Worm (Caenorhabditis elegans): ENCODE results near the gene nucb-1.

nucb-1 gene

DNA sequence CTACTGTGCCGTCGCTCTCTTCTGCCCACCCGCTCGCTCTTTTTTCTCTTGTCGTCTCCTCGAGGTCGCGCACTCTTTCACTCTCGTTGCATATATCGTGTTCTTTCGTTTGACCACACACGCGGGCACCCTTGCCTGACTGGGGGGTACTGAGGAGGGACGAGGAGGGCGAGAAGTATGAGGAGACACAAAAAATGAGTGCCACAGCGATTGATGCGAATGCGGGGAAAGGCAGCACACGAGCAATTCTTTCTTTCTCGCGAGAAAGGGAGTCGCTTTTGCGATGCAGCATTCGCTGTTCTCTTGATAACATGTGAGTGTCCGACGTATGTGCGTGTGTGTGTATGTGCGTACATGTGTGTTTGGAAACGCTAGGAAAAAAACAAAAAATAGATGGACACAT is 9.0 kb upstream of the nucb-1 start (continued):
- TF ChIP-seq ztf-1 (GFP tag; conservative IDR thresholded peaks at IDR 0.05) (no peak), lsy-2 (tag; optimal IDR thresholded peaks at IDR 0.05) (peak; percentile 25 to 73), egl-27 (tag; optimal IDR thresholded peaks at IDR 0.05) (peak; percentile 79), nhr-10 (tag; optimal IDR thresholded peaks at IDR 0.05) (no peak), sem-4 (tag; optimal IDR thresholded peaks at IDR 0.05) (peak; percentile 69)

DNA sequence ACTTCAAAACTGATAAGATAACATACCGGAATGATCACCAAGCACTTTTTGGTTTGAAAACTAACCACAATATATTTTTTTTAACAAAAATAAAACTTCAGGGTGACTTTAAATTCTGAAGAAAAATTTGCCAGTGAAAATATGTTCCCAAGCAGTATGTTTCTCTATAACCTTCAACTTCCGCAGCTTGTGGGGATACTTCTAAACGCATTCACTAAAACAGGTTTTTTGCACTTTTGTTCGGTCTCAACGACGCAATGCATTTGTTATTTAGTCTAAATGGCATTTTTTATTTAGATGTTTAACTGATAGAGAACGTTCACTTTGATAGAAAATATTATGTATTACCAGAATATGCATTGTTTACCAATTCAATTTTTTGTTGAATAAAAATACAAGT is 8.3 kb upstream of the nucb-1 start:
- TF ChIP-seq nhr-25 (tag; optimal IDR thresholded peaks at IDR 0.05), result peak; percentile 78
- TF ChIP-seq ama-1 (optimal IDR thresholded peaks at IDR 0.05), result no peak
- no peak for TF ChIP-seq elt-3 (tag; optimal IDR thresholded peaks at IDR 0.05)
- peak; percentile 31 for TF ChIP-seq unc-55 (GFP tag; optimal IDR thresholded peaks at IDR 0.05)
- TF ChIP-seq nhr-21 (tag; optimal IDR thresholded peaks at IDR 0.05), result peak; percentile 17
- no peak for TF ChIP-seq peb-1 (tag; optimal IDR thresholded peaks at IDR 0.05)
- TF ChIP-seq skn-1 (tag; optimal IDR thresholded peaks at IDR 0.05), result no peak
- no peak for TF ChIP-seq C34F6.9 (tag; optimal IDR thresholded peaks at IDR 0.05)

DNA sequence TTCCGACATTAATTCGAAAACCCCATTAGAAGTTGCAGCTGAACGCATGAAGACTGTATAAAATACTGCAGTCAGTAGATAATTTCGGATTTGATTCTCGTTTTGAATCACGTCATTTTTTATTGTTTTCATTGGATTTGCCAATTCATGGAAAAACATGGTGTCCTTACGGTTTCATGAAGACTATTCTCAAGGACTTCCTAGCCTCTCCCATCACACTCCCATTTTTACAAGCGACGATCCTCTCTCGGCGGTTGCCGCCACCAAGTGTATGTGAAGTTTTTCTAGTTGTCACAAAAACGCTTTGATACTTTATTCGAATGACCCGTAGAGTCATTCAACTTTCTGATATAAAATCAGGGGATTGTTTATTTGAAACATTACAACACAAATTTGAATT is 7.7 kb upstream of the nucb-1 start:
- TF ChIP-seq nhr-25 (tag; optimal IDR thresholded peaks at IDR 0.05) (peak; percentile 32), sma-3 (GFP tag; optimal IDR thresholded peaks at IDR 0.05) (no peak)

DNA sequence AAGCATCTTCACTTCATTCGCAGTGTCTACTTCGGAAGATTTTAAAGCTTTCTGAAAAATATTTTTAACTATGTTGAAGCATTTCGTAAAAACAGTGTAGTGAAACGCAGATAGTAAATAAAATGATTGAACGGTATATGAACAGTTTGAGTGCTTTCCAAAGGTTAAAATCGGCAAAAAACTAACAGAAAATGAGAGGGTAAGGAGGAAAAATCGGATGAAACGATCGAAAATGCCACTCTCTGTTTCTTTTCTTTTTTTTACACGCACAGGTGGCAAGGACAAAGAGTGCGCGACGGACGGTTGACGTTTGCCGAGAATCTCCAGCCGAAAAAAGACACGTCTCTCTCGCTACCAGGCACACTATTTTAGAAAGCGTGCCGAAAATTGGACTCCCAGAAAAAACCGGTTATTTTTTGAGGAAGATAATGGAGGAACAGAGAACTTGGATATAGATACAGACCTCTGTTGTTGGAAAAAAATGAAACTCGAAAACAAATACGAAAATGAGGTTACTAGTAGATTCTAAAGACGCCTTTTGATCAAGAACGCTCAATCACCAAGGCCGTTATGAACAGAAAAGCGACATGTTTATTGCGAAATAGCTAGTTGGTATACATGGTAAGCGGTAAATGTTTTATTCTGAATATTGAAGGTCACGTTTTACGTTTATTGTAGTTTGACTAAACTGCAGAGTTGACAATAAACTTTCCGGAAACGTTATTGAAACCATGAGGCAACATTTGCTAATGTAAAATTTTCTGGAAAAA is 3.0 kb upstream of the nucb-1 start, which contains the start of gene myrf-2:
TSS of gene myrf-2 (minus strand) at position 51 of the 770 bp plus-strand sequence.
- TF ChIP-seq blmp-1 (tag; optimal IDR thresholded peaks at IDR 0.05; ENCODE audit: insufficient read depth), result peak; percentile 50
- peak; percentile 23 for TF ChIP-seq F13H6.1 (tag; optimal IDR thresholded peaks at IDR 0.05)
- no peak for TF ChIP-seq ztf-11 (tag; optimal IDR thresholded peaks at IDR 0.05)
- peak; percentile 63 for TF ChIP-seq nhr-25 (tag; optimal IDR thresholded peaks at IDR 0.05)
- TF ChIP-seq sma-3 (GFP tag; optimal IDR thresholded peaks at IDR 0.05), result peak; percentile 12
- peak; percentile 21 for TF ChIP-seq nhr-21 (tag; optimal IDR thresholded peaks at IDR 0.05)
- TF ChIP-seq nhr-129 (tag; optimal IDR thresholded peaks at IDR 0.05), result peak; percentile 4
- peak in 1 of 2 experiments; percentile 13 for TF ChIP-seq mdl-1 (tag; optimal IDR thresholded peaks at IDR 0.05)
- TF ChIP-seq nhr-6 (tag; optimal IDR thresholded peaks at IDR 0.05), result no peak
- TF ChIP-seq nhr-77 (tag; optimal IDR thresholded peaks at IDR 0.05), result no peak
- peak; percentile 80 for TF ChIP-seq peb-1 (tag; optimal IDR thresholded peaks at IDR 0.05)

DNA sequence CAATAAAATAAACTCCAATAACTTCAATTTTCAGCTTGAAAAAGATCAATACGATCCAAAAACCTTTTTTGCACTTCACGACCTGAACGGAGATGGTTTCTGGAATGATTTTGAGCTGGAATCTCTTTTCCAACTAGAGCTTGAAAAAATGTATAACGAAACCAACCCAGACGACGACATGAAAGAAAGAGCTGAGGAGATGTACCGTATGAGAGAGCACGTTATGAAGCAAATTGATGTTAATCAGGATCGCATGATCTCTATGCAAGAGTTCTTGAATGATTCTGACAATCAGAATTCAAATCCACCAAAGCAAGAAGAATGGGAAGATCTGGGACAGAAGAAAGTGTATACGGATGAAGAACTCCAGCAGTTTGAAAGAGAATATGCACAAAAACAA is 1.7 kb downstream of the nucb-1 start:
- TF ChIP-seq sma-9 (GFP tag; optimal IDR thresholded peaks at IDR 0.05) (no peak), sma-9 (tag; optimal IDR thresholded peaks at IDR 0.05) (no peak)

DNA sequence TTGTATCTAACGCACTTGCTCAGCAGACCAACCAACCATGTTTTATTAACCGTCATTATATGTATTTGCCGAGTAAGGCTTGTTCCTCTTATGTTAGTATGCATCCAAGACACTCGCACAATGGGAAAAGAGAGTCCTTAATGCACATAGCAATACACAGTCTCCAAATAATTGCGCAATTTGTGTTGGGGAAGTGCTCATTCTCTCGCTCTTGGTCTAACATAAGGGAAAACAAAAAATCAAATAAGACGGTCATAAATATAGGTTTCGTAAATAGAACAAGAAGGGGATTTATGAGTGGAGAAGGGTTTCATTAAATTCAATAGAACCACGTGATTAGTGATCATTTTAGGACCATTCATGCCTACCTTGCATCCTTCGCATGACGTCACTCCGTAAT is 6.0 kb downstream of the nucb-1 start:
- TF ChIP-seq ztf-1 (GFP tag; conservative IDR thresholded peaks at IDR 0.05) (no peak), aly-2 (tag; optimal IDR thresholded peaks at IDR 0.05) (no peak), alr-1 (tag; optimal IDR thresholded peaks at IDR 0.05) (no peak), skn-1 (tag; optimal IDR thresholded peaks at IDR 0.05) (no peak), R02D3.7 (tag; optimal IDR thresholded peaks at IDR 0.05) (no peak), F13H6.1 (tag; optimal IDR thresholded peaks at IDR 0.05) (no peak), peb-1 (tag; optimal IDR thresholded peaks at IDR 0.05) (no peak), mdl-1 (tag; optimal IDR thresholded peaks at IDR 0.05) (no peak), egl-27 (tag; optimal IDR thresholded peaks at IDR 0.05) (no peak), zag-1 (tag; optimal IDR thresholded peaks at IDR 0.05) (no peak), elt-3 (tag; optimal IDR thresholded peaks at IDR 0.05) (no peak), snpc-4 (tag; optimal IDR thresholded peaks at IDR 0.05) (no peak), nhr-21 (tag; optimal IDR thresholded peaks at IDR 0.05) (no peak), ama-1 (optimal IDR thresholded peaks at IDR 0.05) (no peak)
